Worm (Caenorhabditis elegans): ENCODE measurements around the gene nkat-1.

nkat-1 gene

DNA sequence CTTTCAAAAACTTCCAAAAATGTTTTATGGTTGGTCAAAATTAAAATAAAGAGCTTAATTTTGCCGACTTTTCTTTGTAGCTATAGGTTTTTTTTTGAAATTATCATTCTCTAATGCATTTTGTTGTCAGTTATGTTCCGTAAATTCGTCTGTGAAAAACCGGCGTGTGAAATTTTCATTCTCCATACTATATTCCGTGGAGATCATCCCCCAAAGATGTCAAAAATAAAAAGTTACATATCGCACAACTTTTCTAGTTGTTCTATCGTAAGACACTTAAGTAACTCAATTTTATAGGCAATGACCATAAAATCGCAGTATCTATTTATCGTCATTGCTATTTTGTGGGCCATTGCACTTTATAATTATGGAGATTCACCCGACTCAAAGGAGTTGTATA lies 38.7 kb upstream of the nkat-1 start, which contains the start of gene C37E2.10:
Gene C37E2.10, plus strand, starts transcription at position 301 of the 400 bp plus-strand sequence.
- TF ChIP-seq che-1 (tag; optimal IDR thresholded peaks at IDR 0.05), result no peak
- TF ChIP-seq hlh-15 (tag; optimal IDR thresholded peaks at IDR 0.05), result no peak
- TF ChIP-seq elt-2 (tag; optimal IDR thresholded peaks at IDR 0.05), result no peak
- TF ChIP-seq madf-2 (tag; optimal IDR thresholded peaks at IDR 0.05), result no peak
- no peak for TF ChIP-seq C08G9.2 (tag; optimal IDR thresholded peaks at IDR 0.05)
- TF ChIP-seq lim-6 (tag; optimal IDR thresholded peaks at IDR 0.05), result no peak
- TF ChIP-seq ceh-2 (tag; optimal IDR thresholded peaks at IDR 0.05), result no peak
- no peak for TF ChIP-seq pat-9 (tag; optimal IDR thresholded peaks at IDR 0.05)
- no peak for TF ChIP-seq hlh-13 (GFP tag; optimal IDR thresholded peaks at IDR 0.05)
- TF ChIP-seq mec-3 (tag; optimal IDR thresholded peaks at IDR 0.05; ENCODE audit: borderline replicate concordance), result no peak
- no peak for TF ChIP-seq ceh-24 (tag; optimal IDR thresholded peaks at IDR 0.05)

DNA sequence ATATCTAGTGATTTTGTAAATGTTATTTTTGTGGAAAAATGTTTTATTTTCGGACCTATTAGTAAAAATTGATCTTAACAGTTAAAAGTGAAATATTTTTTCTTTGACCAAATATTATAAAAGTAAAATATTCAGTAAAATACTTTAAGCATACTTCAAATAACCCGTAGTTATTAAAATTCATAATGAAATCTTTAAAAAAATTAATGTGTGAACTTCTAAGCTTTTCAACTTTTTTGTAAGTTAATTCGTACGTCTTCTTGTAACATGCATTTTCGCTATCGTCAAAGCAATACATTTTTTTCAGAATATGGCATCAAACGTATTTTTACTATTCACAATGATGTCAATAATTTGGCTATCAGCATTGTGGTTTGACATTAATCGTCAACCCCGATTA lies 35.8 kb upstream of the nkat-1 start, which contains the start of gene C37E2.2:
Gene C37E2.2, plus strand, starts transcription at position 301 of the 400 bp plus-strand sequence.
- TF ChIP-seq rnt-1 (tag; optimal IDR thresholded peaks at IDR 0.05) (no peak), lim-6 (tag; optimal IDR thresholded peaks at IDR 0.05) (no peak), ttx-3 (tag; optimal IDR thresholded peaks at IDR 0.05) (no peak), ceh-30 (tag; optimal IDR thresholded peaks at IDR 0.05) (no peak), npax-4 (tag; optimal IDR thresholded peaks at IDR 0.05) (no peak), sox-4 (tag; optimal IDR thresholded peaks at IDR 0.05) (no peak), ceh-22 (tag; optimal IDR thresholded peaks at IDR 0.05) (no peak), lin-11 (tag; optimal IDR thresholded peaks at IDR 0.05) (no peak), unc-3 (GFP tag; conservative IDR thresholded peaks at IDR 0.05) (no peak), unc-3 (tag; optimal IDR thresholded peaks at IDR 0.05) (no peak)

DNA sequence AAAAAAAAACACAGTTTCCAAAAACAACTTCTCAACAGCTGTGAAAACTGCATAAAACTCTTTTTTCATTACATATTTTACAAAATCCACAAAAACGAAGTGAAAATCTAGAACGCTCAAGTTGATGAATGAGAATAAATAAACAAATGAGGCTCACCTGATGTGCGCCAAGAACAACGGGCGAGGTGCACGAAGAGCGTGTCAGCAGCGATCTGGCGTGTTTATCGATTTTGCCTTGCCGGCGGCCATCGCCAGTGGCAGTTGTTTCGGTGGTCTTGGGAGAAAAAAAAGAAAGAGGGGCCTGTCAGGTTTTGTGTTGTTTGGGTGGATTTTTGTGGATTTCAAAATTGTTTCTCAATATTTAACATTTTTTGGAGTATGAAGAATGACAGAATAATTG lies 33.9 kb upstream of the nkat-1 start, which contains the start of gene idhb-1:
Gene idhb-1, minus strand, starts transcription at position 214 of the 400 bp plus-strand sequence.
- TF ChIP-seq ceh-9 (tag; optimal IDR thresholded peaks at IDR 0.05) (no peak), rnt-1 (tag; optimal IDR thresholded peaks at IDR 0.05) (no peak), nhr-232 (tag; optimal IDR thresholded peaks at IDR 0.05) (no peak), pag-3 (tag; optimal IDR thresholded peaks at IDR 0.05; ENCODE audit: borderline replicate concordance) (no peak), fax-1 (tag; optimal IDR thresholded peaks at IDR 0.05) (no peak), madf-2 (tag; optimal IDR thresholded peaks at IDR 0.05) (no peak), nfya-1 (tag; optimal IDR thresholded peaks at IDR 0.05) (peak; percentile 67), pat-9 (tag; optimal IDR thresholded peaks at IDR 0.05) (no peak), tbx-7 (tag; optimal IDR thresholded peaks at IDR 0.05) (no peak), pax-1 (tag; optimal IDR thresholded peaks at IDR 0.05) (no peak), ceh-34 (tag; optimal IDR thresholded peaks at IDR 0.05) (peak; percentile 39), unc-3 (GFP tag; conservative IDR thresholded peaks at IDR 0.05) (no peak), unc-3 (tag; optimal IDR thresholded peaks at IDR 0.05) (no peak), dve-1 (tag; optimal IDR thresholded peaks at IDR 0.05) (peak; percentile 39), tbx-2 (tag; optimal IDR thresholded peaks at IDR 0.05) (peak; percentile 54), ceh-22 (tag; optimal IDR thresholded peaks at IDR 0.05) (no peak), fkh-10 (GFP tag; optimal IDR thresholded peaks at IDR 0.05) (no peak), sdc-2 (tag; optimal IDR thresholded peaks at IDR 0.05) (peak; percentile 54), ceh-14 (tag; optimal IDR thresholded peaks at IDR 0.05) (no peak), ceh-45 (GFP tag; IDR thresholded peaks at IDR 0.05) (no peak), ceh-18 (tag; optimal IDR thresholded peaks at IDR 0.05) (peak; percentile 46), zip-5 (tag; optimal IDR thresholded peaks at IDR 0.05) (no peak), T23F11.4 (GFP tag; optimal IDR thresholded peaks at IDR 0.05) (no peak), eyg-1 (tag; optimal IDR thresholded peaks at IDR 0.05) (no peak), ceh-31 (tag; optimal IDR thresholded peaks at IDR 0.05) (peak; percentile 50), hlh-13 (GFP tag; optimal IDR thresholded peaks at IDR 0.05) (no peak), ceh-48 (tag; optimal IDR thresholded peaks at IDR 0.05) (peak; percentile 83), hlh-30 (tag; optimal IDR thresholded peaks at IDR 0.05; ENCODE audit: insufficient read depth) (peak; percentile 37), gmeb-2 (tag; optimal IDR thresholded peaks at IDR 0.05) (no peak), K09A11.1 (tag; optimal IDR thresholded peaks at IDR 0.05; ENCODE audit: insufficient read depth) (no peak)

Measured in whole organism, late embryonic.